Worm (Caenorhabditis elegans) whole organism, mixed stage, embryonic: ENCODE data around the gene ech-1.1.

Experiments used
- bed-3 ChIP-seq: fragments of 200-800 bp; sonication (Bioruptor generic); optimal IDR thresholded peaks from 3 replicates; lab custom pipeline; 2018; ENCODE audit warnings: mild to moderate bottlenecking, missing genetic modification characterization, moderate library complexity, missing compliant biosample characterization
- blmp-1 ChIP-seq: fragments of 150-350 bp; optimal IDR thresholded peaks from 2 replicates; lab custom pipeline; 2014; ENCODE audit warnings: missing biosample characterization, missing genetic modification characterization
- ceh-39 ChIP-seq: fragments of 150-350 bp; optimal IDR thresholded peaks from 2 replicates; lab custom pipeline; 2014; ENCODE audit warnings: missing biosample characterization, missing genetic modification characterization
- ceh-43 ChIP-seq: fragments of 200-800 bp; sonication (Bioruptor generic); optimal IDR thresholded peaks from 2 replicates; lab custom pipeline; 2018; ENCODE audit warnings: mild to moderate bottlenecking, missing genetic modification characterization, moderate library complexity, missing compliant biosample characterization
- ces-1 ChIP-seq: fragments of 150-350 bp; optimal IDR thresholded peaks from 2 replicates; lab custom pipeline; 2014; ENCODE audit warnings: missing biosample characterization, missing genetic modification reagents, missing genetic modification characterization
- cnd-1 ChIP-seq: fragments of 200-800 bp; sonication (Bioruptor generic); optimal IDR thresholded peaks from 2 replicates; lab custom pipeline; 2018; ENCODE audit warnings: mild to moderate bottlenecking, missing genetic modification characterization, missing compliant biosample characterization
- drap-1 ChIP-seq: fragments of 200-800 bp; sonication (Bioruptor generic); optimal IDR thresholded peaks from 3 replicates; lab custom pipeline; 2018; ENCODE audit warnings: mild to moderate bottlenecking, missing genetic modification characterization, missing compliant biosample characterization
- elt-1 ChIP-seq: sonication (generic microtip); optimal IDR thresholded peaks from 2 replicates; lab custom pipeline; 2017; ENCODE audit warnings: missing genetic modification characterization, mild to moderate bottlenecking, missing compliant biosample characterization, antibody characterized with exemption, moderate library complexity, borderline replicate concordance; ENCODE audit not compliant: insufficient read depth
- elt-3 ChIP-seq: fragments of 150-350 bp; optimal IDR thresholded peaks from 2 replicates; lab custom pipeline; 2014; ENCODE audit warnings: missing biosample characterization, missing genetic modification characterization
- flh-1 ChIP-seq: fragments of 200-800 bp; sonication (Bioruptor generic); optimal IDR thresholded peaks from 2 replicates; lab custom pipeline; 2018; ENCODE audit warnings: mild to moderate bottlenecking, missing genetic modification characterization, moderate library complexity, missing compliant biosample characterization
- ham-2 ChIP-seq: fragments of 200-800 bp; sonication (Bioruptor generic); optimal IDR thresholded peaks from 2 replicates; lab custom pipeline; 2018; ENCODE audit warnings: mild to moderate bottlenecking, missing genetic modification characterization, missing compliant biosample characterization
- hlh-1 ChIP-seq: fragments of 150-350 bp; optimal IDR thresholded peaks from 2 replicates; lab custom pipeline; 2014; ENCODE audit warnings: missing biosample characterization, missing genetic modification reagents, missing genetic modification characterization
- lin-32 ChIP-seq: fragments of 200-800 bp; sonication (Bioruptor generic); optimal IDR thresholded peaks from 2 replicates; lab custom pipeline; 2018; ENCODE audit warnings: mild to moderate bottlenecking, missing genetic modification characterization, missing compliant biosample characterization
- lsy-2 ChIP-seq: fragments of 150-350 bp; optimal IDR thresholded peaks from 2 replicates; lab custom pipeline; 2014; ENCODE audit warnings: missing biosample characterization, missing genetic modification characterization
- mab-5 ChIP-seq: fragments of 150-350 bp; optimal IDR thresholded peaks from 2 replicates; lab custom pipeline; 2014; ENCODE audit warnings: missing biosample characterization, missing genetic modification characterization
- mls-2 ChIP-seq: sonication (generic microtip); optimal IDR thresholded peaks from 2 replicates; lab custom pipeline; 2016; ENCODE audit warnings: mild to moderate bottlenecking, missing genetic modification characterization, moderate library complexity, missing compliant biosample characterization
- nhr-12 ChIP-seq: fragments of 150-350 bp; optimal IDR thresholded peaks from 2 replicates; lab custom pipeline; 2014; ENCODE audit warnings: missing biosample characterization, missing genetic modification characterization
- nhr-2 ChIP-seq: fragments of 150-350 bp; optimal IDR thresholded peaks from 2 replicates; lab custom pipeline; 2014; ENCODE audit warnings: missing biosample characterization, missing genetic modification characterization
- nhr-28 ChIP-seq: fragments of 150-350 bp; optimal IDR thresholded peaks from 2 replicates; lab custom pipeline; 2014; ENCODE audit warnings: missing biosample characterization, missing genetic modification characterization
- pha-4 ChIP-seq: fragments of 150-350 bp; optimal IDR thresholded peaks from 2 replicates; lab custom pipeline; 2018; ENCODE audit warnings: missing biosample characterization, missing genetic modification reagents, missing genetic modification characterization
- sem-2 ChIP-seq: fragments of 200-800 bp; sonication (Bioruptor generic); optimal IDR thresholded peaks from 2 replicates; lab custom pipeline; 2018; ENCODE audit warnings: mild to moderate bottlenecking, missing genetic modification characterization, missing compliant biosample characterization
- snpc-4 ChIP-seq: fragments of 150-350 bp; optimal IDR thresholded peaks from 2 replicates; lab custom pipeline; 2014; ENCODE audit warnings: missing biosample characterization, missing genetic modification characterization
- sptf-1 ChIP-seq: sonication (generic microtip); optimal IDR thresholded peaks from 2 replicates; lab custom pipeline; 2017; ENCODE audit warnings: mild to moderate bottlenecking, missing genetic modification characterization, moderate library complexity, missing compliant biosample characterization
- unc-120 ChIP-seq: sonication (generic microtip); optimal IDR thresholded peaks from 2 replicates; lab custom pipeline; 2017; ENCODE audit warnings: missing genetic modification characterization, missing compliant biosample characterization; ENCODE audit not compliant: poor library complexity, severe bottlenecking
- unc-39 ChIP-seq: fragments of 150-350 bp; optimal IDR thresholded peaks from 2 replicates; lab custom pipeline; 2014; ENCODE audit warnings: missing biosample characterization, missing genetic modification characterization
- zip-8 ChIP-seq: fragments of 150-350 bp; optimal IDR thresholded peaks from 2 replicates; lab custom pipeline; 2014; ENCODE audit warnings: missing biosample characterization, missing genetic modification characterization
- ztf-11 ChIP-seq: fragments of 150-350 bp; optimal IDR thresholded peaks from 2 replicates; lab custom pipeline; 2014; ENCODE audit warnings: missing biosample characterization, missing genetic modification characterization

The ech-1.1 gene

ce11 chrV:15395347-15395746, 34.0 kb upstream of the ech-1.1 start, which contains the start of gene cyb-3:
cyb-3 (plus strand) TSS chrV:15395696.
- TF ChIP-seq bed-3 (GFP tag; lab: Kevin White, UChicago): no peak
- TF ChIP-seq lsy-2: peak; percentile 57
- TF ChIP-seq hlh-1 (tag; lab: Kevin White, UChicago): no peak

ce11 chrV:15394906-15395305, 33.6 kb upstream of the ech-1.1 start, which contains the start of gene T06E6.1:
T06E6.1 (minus strand) TSS chrV:15394961.
- TF ChIP-seq nhr-2 (tag; lab: Kevin White, UChicago) (no peak), cnd-1 (tag; lab: Kevin White, UChicago) (no peak), lin-32 (GFP tag; lab: Kevin White, UChicago) (no peak), ces-1 (GFP tag; lab: Kevin White, UChicago) (no peak), pha-4 (tag; lab: Kevin White, UChicago) (no peak), mab-5 (tag; lab: Kevin White, UChicago) (no peak), sem-2 (GFP tag; lab: Kevin White, UChicago) (no peak), flh-1 (GFP tag; lab: Kevin White, UChicago) (no peak)

ce11 chrV:15392064-15392463, 30.8 kb upstream of the ech-1.1 start:
- no peak for TF ChIP-seq elt-1
- TF ChIP-seq unc-120: no peak
- TF ChIP-seq lsy-2: no peak
- TF ChIP-seq sptf-1 (tag; lab: Kevin White, UChicago): no peak
- TF ChIP-seq hlh-1 (tag; lab: Kevin White, UChicago): no peak
- no peak for TF ChIP-seq unc-39
- no peak for TF ChIP-seq mls-2 (tag; lab: Kevin White, UChicago)
- TF ChIP-seq, all 35 proteins: peak for 0

ce11 chrV:15388820-15389384, 27.6 kb upstream of the ech-1.1 start, which contains the start of gene srh-170:
srh-170 (minus strand) TSS chrV:15388870.
- TF ChIP-seq zip-8 (tag; lab: Kevin White, UChicago) (peak; percentile 19), elt-1 (no peak)
- TF ChIP-seq, all 35 proteins: peak for 1

ce11 chrV:15384733-15385132, 23.4 kb upstream of the ech-1.1 start, which contains the start of gene str-102:
str-102 (plus strand) TSS chrV:15385033.
- TF ChIP-seq mab-5 (tag; lab: Kevin White, UChicago) (no peak), ham-2 (GFP tag; lab: Kevin White, UChicago) (no peak), unc-120 (no peak), ceh-43 (GFP tag; lab: Kevin White, UChicago) (no peak), elt-3 (tag; lab: Kevin White, UChicago) (no peak), cnd-1 (tag; lab: Kevin White, UChicago) (no peak), nhr-12 (no peak), ces-1 (GFP tag; lab: Kevin White, UChicago) (no peak), ztf-11 (tag; lab: Kevin White, UChicago) (no peak), nhr-28 (tag; lab: Kevin White, UChicago) (no peak), snpc-4 (tag; lab: Kevin White, UChicago) (no peak), mls-2 (tag; lab: Kevin White, UChicago) (no peak), drap-1 (GFP tag; lab: Kevin White, UChicago) (no peak), bed-3 (GFP tag; lab: Kevin White, UChicago) (no peak), hlh-1 (tag; lab: Kevin White, UChicago) (no peak)

- TF ChIP-seq ces-1 (GFP tag; lab: Kevin White, UChicago): no peak
- no peak for TF ChIP-seq elt-3 (tag; lab: Kevin White, UChicago)
- TF ChIP-seq ceh-39: no peak
- no peak for TF ChIP-seq blmp-1 (tag; lab: Kevin White, UChicago)
- no peak for TF ChIP-seq ceh-43 (GFP tag; lab: Kevin White, UChicago)
- TF ChIP-seq flh-1 (GFP tag; lab: Kevin White, UChicago): no peak
- no peak for TF ChIP-seq mls-2 (tag; lab: Kevin White, UChicago)
- TF ChIP-seq elt-1: no peak
- TF ChIP-seq nhr-12: no peak
- no peak for TF ChIP-seq mab-5 (tag; lab: Kevin White, UChicago)
- no peak for TF ChIP-seq drap-1 (GFP tag; lab: Kevin White, UChicago)
Measured at ce11 chrV:15383739-15384138, 22.4 kb upstream of the ech-1.1 start, which contains the start of gene str-88. str-88 (minus strand) TSS chrV:15383839.
